Fruit fly (Drosophila melanogaster) whole organism, embryonic: ENCODE measurements around the gene CG9269.
A peak's percentile ranks its signal among the peaks of the same experiment; 100 is the strongest.

Experiments used
- Asciz ChIP-seq: fragments of 200-800 bp; sonication (Bioruptor generic); optimal IDR thresholded peaks from 2 replicates; lab custom pipeline; 2017; ENCODE audit warnings: missing biosample characterization, mild to moderate bottlenecking, missing genetic modification characterization, missing genetic modification reagents
- Atf6 ChIP-seq: fragments of 200-800 bp; sonication (Bioruptor generic); IDR thresholded peaks from 2 replicates; pipeline ENCODE4 v1.3.6; 2022; ENCODE audit warnings: missing biosample characterization, missing genetic modification characterization
- Bgb ChIP-seq: fragments of 200-800 bp; sonication (Bioruptor generic); IDR thresholded peaks from 2 replicates; pipeline ENCODE4 v1.3.6; 2022; ENCODE audit warnings: missing biosample characterization, missing genetic modification characterization; ENCODE audit not compliant: partially characterized antibody
- C15 ChIP-seq: fragments of 200-800 bp; sonication (Bioruptor generic); IDR thresholded peaks from 3 replicates; pipeline ENCODE4 v1.3.6; 2022; ENCODE audit warnings: missing biosample characterization, missing genetic modification characterization
- CG12236 ChIP-seq: fragments of 200-800 bp; sonication (Bioruptor generic); optimal IDR thresholded peaks from 2 replicates; lab custom pipeline; 2016; ENCODE audit warnings: missing biosample characterization, missing genetic modification characterization
- CG13424 ChIP-seq: fragments of 200-800 bp; sonication (Bioruptor generic); optimal IDR thresholded peaks from 2 replicates; lab custom pipeline; 2019; ENCODE audit warnings: missing biosample characterization, mild to moderate bottlenecking, missing genetic modification characterization, moderate library complexity
- CG13624 ChIP-seq: fragments of 200-800 bp; sonication (Bioruptor generic); optimal IDR thresholded peaks from 2 replicates; lab custom pipeline; 2016; ENCODE audit warnings: missing biosample characterization, missing genetic modification characterization
- CG13775 ChIP-seq: fragments of 200-800 bp; sonication (Bioruptor generic); optimal IDR thresholded peaks from 3 replicates; lab custom pipeline; 2017; ENCODE audit warnings: missing biosample characterization, mild to moderate bottlenecking, missing genetic modification characterization
- CG13894 ChIP-seq: fragments of 200-800 bp; sonication (Bioruptor generic); optimal IDR thresholded peaks from 3 replicates; lab custom pipeline; 2018; ENCODE audit warnings: missing biosample characterization, mild to moderate bottlenecking, missing genetic modification characterization, moderate library complexity
- CG14667 ChIP-seq: fragments of 200-800 bp; sonication (Bioruptor generic); IDR thresholded peaks from 2 replicates; pipeline ENCODE4 v1.3.6; 2022; ENCODE audit warnings: missing biosample characterization, missing genetic modification characterization
- CG15601 ChIP-seq: fragments of 200-800 bp; sonication (Bioruptor generic); optimal IDR thresholded peaks from 3 replicates; lab custom pipeline; 2019; ENCODE audit warnings: missing biosample characterization, mild to moderate bottlenecking, missing genetic modification characterization, moderate library complexity
- CG2889 ChIP-seq: fragments of 200-800 bp; sonication (Bioruptor generic); IDR thresholded peaks from 3 replicates; pipeline ENCODE4 v1.3.6; 2022; ENCODE audit warnings: missing biosample characterization, missing genetic modification characterization
- CG30431 ChIP-seq: fragments of 200-800 bp; sonication (Bioruptor generic); optimal IDR thresholded peaks from 2 replicates; lab custom pipeline; 2017; ENCODE audit warnings: missing biosample characterization, missing genetic modification characterization
- CG3995 ChIP-seq: fragments of 200-800 bp; sonication (Bioruptor generic); optimal IDR thresholded peaks from 3 replicates; lab custom pipeline; 2016; ENCODE audit warnings: missing biosample characterization, missing genetic modification characterization
- CG4404 ChIP-seq: fragments of 200-800 bp; sonication (Bioruptor generic); IDR thresholded peaks from 2 replicates; pipeline ENCODE4 v1.3.6; 2022; ENCODE audit warnings: missing biosample characterization, missing genetic modification characterization
- CG6272 ChIP-seq: fragments of 200-800 bp; sonication (Bioruptor generic); IDR thresholded peaks from 2 replicates; pipeline ENCODE4 v1.3.6; 2022; ENCODE audit warnings: missing biosample characterization, missing genetic modification characterization
- CG7745 ChIP-seq: fragments of 200-800 bp; sonication (Bioruptor generic); optimal IDR thresholded peaks from 2 replicates; lab custom pipeline; 2018; ENCODE audit warnings: missing biosample characterization, mild to moderate bottlenecking, missing genetic modification characterization, moderate library complexity
- Camta ChIP-seq: fragments of 200-800 bp; sonication (Bioruptor generic); optimal IDR thresholded peaks from 2 replicates; lab custom pipeline; 2016; ENCODE audit warnings: missing biosample characterization, missing genetic modification characterization
- Dbx ChIP-seq: fragments of 200-800 bp; sonication (Bioruptor generic); IDR thresholded peaks from 3 replicates; pipeline ENCODE4 v1.3.6; 2022; ENCODE audit warnings: missing biosample characterization, missing genetic modification characterization
- Deaf1 ChIP-seq: fragments of 200-800 bp; optimal IDR thresholded peaks from 3 replicates; lab custom pipeline; 2019; ENCODE audit warnings: missing biosample characterization, mild to moderate bottlenecking, missing genetic modification characterization, moderate library complexity
- GATAe ChIP-seq: fragments of 200-800 bp; sonication (Bioruptor generic); conservative IDR thresholded peaks from 2 replicates; pipeline ENCODE4 v1.3.6; 2022; ENCODE audit warnings: missing biosample characterization, missing genetic modification characterization
- HLH54F ChIP-seq: fragments of 200-800 bp; sonication (Bioruptor generic); optimal IDR thresholded peaks from 3 replicates; lab custom pipeline; 2016; ENCODE audit warnings: missing biosample characterization, missing genetic modification characterization
- MESR4 ChIP-seq: fragments of 200-800 bp; sonication (Bioruptor generic); optimal IDR thresholded peaks from 2 replicates; lab custom pipeline; 2018; ENCODE audit warnings: missing biosample characterization, mild to moderate bottlenecking, missing genetic modification characterization, moderate library complexity
- Med ChIP-seq: fragments of 200-800 bp; sonication (Bioruptor generic); peaks from one replicate; lab custom pipeline; 2016; ENCODE audit warnings: missing biosample characterization, missing genetic modification characterization, mild to moderate bottlenecking, inconsistent platforms, moderate library complexity
- NC2β ChIP-seq: fragments of 200-800 bp; sonication (Bioruptor generic); optimal IDR thresholded peaks from 2 replicates; lab custom pipeline; 2016; ENCODE audit warnings: missing biosample characterization, missing genetic modification characterization
- Nf-YA ChIP-seq: fragments of 200-800 bp; sonication (Bioruptor generic); IDR thresholded peaks from 2 replicates; pipeline ENCODE4 v1.3.6; 2022; ENCODE audit warnings: missing biosample characterization, missing genetic modification characterization
- cas ChIP-seq: fragments of 200-800 bp; sonication (Bioruptor generic); IDR thresholded peaks from 2 replicates; pipeline ENCODE4 v1.3.6; 2022; ENCODE audit warnings: missing biosample characterization, missing genetic modification characterization
- corto ChIP-seq: fragments of 200-800 bp; sonication (Bioruptor generic); optimal IDR thresholded peaks from 2 replicates; lab custom pipeline; 2016; ENCODE audit warnings: missing biosample characterization, mild to moderate bottlenecking, missing genetic modification characterization, moderate library complexity
- dati ChIP-seq: fragments of 200-800 bp; sonication (Bioruptor generic); IDR thresholded peaks from 2 replicates; pipeline ENCODE4 v1.3.6; 2022; ENCODE audit warnings: missing biosample characterization, missing genetic modification characterization
- ftz-f1 ChIP-seq: fragments of 200-800 bp; sonication (Bioruptor generic); optimal IDR thresholded peaks from 2 replicates; lab custom pipeline; 2016; ENCODE audit warnings: missing biosample characterization, missing genetic modification characterization
- kah ChIP-seq: fragments of 200-800 bp; sonication (Bioruptor generic); optimal IDR thresholded peaks from 2 replicates; lab custom pipeline; 2018; ENCODE audit warnings: missing biosample characterization, mild to moderate bottlenecking, missing genetic modification characterization
- ken ChIP-seq: fragments of 200-800 bp; sonication (Bioruptor generic); IDR thresholded peaks from 3 replicates; pipeline ENCODE4 v1.3.6; 2022; ENCODE audit warnings: missing biosample characterization, missing genetic modification characterization
- lola ChIP-seq, 3 experiments: fragments of >200 bp in 2 of 3; fragments of 200-800 bp in 1 of 3; sonication (Bioruptor generic) in 1 of 3; optimal IDR thresholded peaks; 2 replicates each; lab custom pipeline; 2017 to 2019; ENCODE audit warnings: missing biosample characterization in 3 of 3, missing genetic modification characterization in 3 of 3, mild to moderate bottlenecking in 1 of 3, moderate library complexity in 1 of 3
- nau ChIP-seq: fragments of 200-800 bp; sonication (Bioruptor generic); optimal IDR thresholded peaks from 3 replicates; lab custom pipeline; 2017; ENCODE audit warnings: missing biosample characterization, mild to moderate bottlenecking, missing genetic modification characterization, missing genetic modification reagents
- onecut ChIP-seq: fragments of 200-800 bp; sonication (Bioruptor generic); IDR thresholded peaks from 2 replicates; pipeline ENCODE4 v1.3.6; 2022; ENCODE audit warnings: missing biosample characterization, missing genetic modification characterization
- org-1 ChIP-seq: fragments of 200-800 bp; sonication (Bioruptor generic); optimal IDR thresholded peaks from 2 replicates; lab custom pipeline; 2017; ENCODE audit warnings: missing biosample characterization, missing genetic modification characterization
- psq ChIP-seq: fragments of 200-800 bp; sonication (Bioruptor generic); optimal IDR thresholded peaks from 2 replicates; lab custom pipeline; 2017; ENCODE audit warnings: missing biosample characterization, missing genetic modification characterization
- pum ChIP-seq: fragments of 200-800 bp; sonication (Bioruptor generic); optimal IDR thresholded peaks from 2 replicates; lab custom pipeline; 2016; ENCODE audit warnings: missing biosample characterization, missing genetic modification characterization
- ranshi ChIP-seq: fragments of 200-800 bp; sonication (Bioruptor generic); IDR thresholded peaks from 2 replicates; pipeline ENCODE4 v1.3.6; 2022; ENCODE audit warnings: missing biosample characterization, missing genetic modification characterization
- repo ChIP-seq: fragments of 200-800 bp; sonication (Bioruptor generic); optimal IDR thresholded peaks from 2 replicates; lab custom pipeline; 2016; ENCODE audit warnings: missing biosample characterization, missing genetic modification characterization
- salm ChIP-seq: fragments of 200-800 bp; sonication (Bioruptor generic); optimal IDR thresholded peaks from 2 replicates; lab custom pipeline; 2018; ENCODE audit warnings: missing biosample characterization, mild to moderate bottlenecking, missing genetic modification characterization
- sens ChIP-seq: fragments of 200-800 bp; sonication (Bioruptor generic); peaks from one replicate; lab custom pipeline; 2016; ENCODE audit warnings: missing biosample characterization, missing genetic modification characterization
- sisA ChIP-seq: fragments of 200-800 bp; sonication (Bioruptor generic); IDR thresholded peaks from 2 replicates; pipeline ENCODE4 v1.3.6; 2022; ENCODE audit warnings: missing biosample characterization, missing genetic modification characterization
- slp2 ChIP-seq: fragments of 200-800 bp; sonication (Bioruptor generic); optimal IDR thresholded peaks from 2 replicates; lab custom pipeline; 2016; ENCODE audit warnings: missing biosample characterization, missing genetic modification characterization
- sob ChIP-seq: fragments of 200-800 bp; sonication (Bioruptor generic); IDR thresholded peaks from 2 replicates; pipeline ENCODE4 v1.3.6; 2022; ENCODE audit warnings: missing biosample characterization, missing genetic modification characterization
- tin ChIP-seq: fragments of 200-800 bp; sonication (Bioruptor generic); optimal IDR thresholded peaks from 3 replicates; lab custom pipeline; 2016; ENCODE audit warnings: missing biosample characterization, missing genetic modification characterization
- toy ChIP-seq: fragments of 200-800 bp; sonication (Bioruptor generic); IDR thresholded peaks from 2 replicates; pipeline ENCODE4 v1.3.6; 2022; ENCODE audit warnings: missing biosample characterization, missing genetic modification characterization
- tup ChIP-seq: fragments of 200-800 bp; sonication (Bioruptor generic); optimal IDR thresholded peaks from 2 replicates; lab custom pipeline; 2016; ENCODE audit warnings: missing biosample characterization, mild to moderate bottlenecking, missing genetic modification characterization, moderate library complexity
- vvl ChIP-seq: fragments of 200-800 bp; sonication (Bioruptor generic); IDR thresholded peaks from 2 replicates; pipeline ENCODE4 v1.3.6; 2022; ENCODE audit warnings: missing biosample characterization, missing genetic modification characterization

CG9269 gene

DNA sequence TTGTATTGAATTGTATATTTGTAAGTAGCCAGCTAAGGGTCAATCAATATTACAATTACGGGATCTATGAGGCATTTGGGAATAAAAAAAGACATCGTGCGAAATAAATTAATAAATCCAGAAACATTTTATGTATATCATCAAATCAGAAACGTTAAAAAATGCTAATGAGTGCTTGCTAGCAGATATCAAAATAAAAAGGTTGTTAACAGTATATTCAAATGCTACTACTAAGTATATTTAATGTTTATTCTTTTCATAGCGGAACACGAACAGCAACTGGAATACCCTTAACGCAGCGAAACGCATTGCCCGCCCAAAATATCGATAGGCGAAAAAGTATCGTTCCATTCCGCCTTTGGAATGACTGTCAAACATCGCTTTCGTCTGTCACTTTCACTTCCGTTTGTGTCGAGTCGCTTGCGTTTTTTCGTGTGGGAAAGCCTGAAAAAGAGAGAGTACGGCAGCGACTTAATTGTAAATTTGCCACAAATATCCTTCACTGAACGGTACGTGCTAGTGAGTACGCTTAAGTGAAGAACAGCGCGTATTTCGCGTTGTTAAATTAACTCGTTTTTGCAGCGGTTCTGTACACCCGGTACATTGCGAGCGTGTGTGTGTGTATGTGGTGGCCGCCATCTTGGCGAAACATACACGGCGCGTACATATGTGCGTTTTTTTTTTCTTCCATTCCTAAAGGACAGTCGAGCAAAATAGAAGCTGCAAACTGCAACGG lies 45.4 kb downstream of the CG9269 start, which contains the start of gene B52:
B52 (plus strand) TSS at position 388 of the 736 bp plus-strand sequence.
- peak; percentile 68; the same call in 1 of the 2 replicates for TF ChIP-seq CG14667 (GFP tag; lab: Robert Waterston, UW)
- peak; percentile 8 for TF ChIP-seq tin
- TF ChIP-seq Camta (GFP tag; lab: Kevin White, UChicago), result peak; percentile 37
- TF ChIP-seq Bgb, result peak; percentile 55; the same call in 1 of the 2 replicates
- TF ChIP-seq nau, result no peak
- no peak for TF ChIP-seq pum (GFP tag; lab: Kevin White, UChicago)
- peak; percentile 1 for TF ChIP-seq repo (GFP tag; lab: Kevin White, UChicago)
- TF ChIP-seq toy (GFP tag; lab: Robert Waterston, UW), result no peak
- peak; percentile 71 for TF ChIP-seq Asciz
- peak; percentile 85 for TF ChIP-seq NC2β
- TF ChIP-seq kah, result peak; percentile 70
- TF ChIP-seq CG13894 (tag; lab: Kevin White, UChicago), result no peak
- TF ChIP-seq CG30431 (GFP tag; lab: Kevin White, UChicago), result no peak
- TF ChIP-seq MESR4 (GFP tag; lab: Kevin White, UChicago), result peak; percentile 97
- peak; percentile 44 for TF ChIP-seq org-1 (GFP tag; lab: Kevin White, UChicago)
- no peak for TF ChIP-seq CG7745 (tag; lab: Kevin White, UChicago)
- peak; percentile 11 for TF ChIP-seq salm (tag; lab: Kevin White, UChicago)
- no peak for TF ChIP-seq tup
- TF ChIP-seq CG6272 (GFP tag; lab: Robert Waterston, UW), result peak; percentile 49; the same call in 1 of the 2 replicates
- peak; percentile 49; the same call in 1 of the 2 replicates for TF ChIP-seq ranshi
- no peak for TF ChIP-seq Deaf1 (tag; lab: Kevin White, UChicago)
- peak; percentile 34 for TF ChIP-seq CG15601
- TF ChIP-seq ftz-f1, result no peak
- peak; percentile 51 for TF ChIP-seq CG3995 (GFP tag; lab: Kevin White, UChicago)
- no peak for TF ChIP-seq GATAe
- TF ChIP-seq Nf-YA (GFP tag; lab: Robert Waterston, UW), result 0 out of 2 replicates have a peak, but pooled peaks have one; percentile 35
- peak in 1 of 3 experiments; percentile 38 for TF ChIP-seq lola (GFP tag; optimal IDR thresholded peaks at IDR 0.05; lab: Kevin White, UChicago)
- TF ChIP-seq CG4404 (GFP tag; lab: Robert Waterston, UW), result 0 out of 2 replicates have a peak, but pooled peaks have one; percentile 16
- 0 out of 3 replicates have a peak, but pooled peaks have one; percentile 42 for TF ChIP-seq CG2889 (GFP tag; lab: Robert Waterston, UW)
- TF ChIP-seq HLH54F (GFP tag; lab: Kevin White, UChicago), result peak; percentile 44
- peak; percentile 17 for TF ChIP-seq CG13424
- peak; percentile 97 for TF ChIP-seq Med
- peak; percentile 87 for TF ChIP-seq sens
- peak; percentile 64 for TF ChIP-seq CG13624 (GFP tag; lab: Kevin White, UChicago)
- peak; percentile 62 for TF ChIP-seq sisA (GFP tag; lab: Robert Waterston, UW)
- TF ChIP-seq psq, result no peak
- peak; percentile 1 for TF ChIP-seq CG12236 (GFP tag; lab: Kevin White, UChicago)
- no peak for TF ChIP-seq cas (GFP tag; lab: Robert Waterston, UW)
- TF ChIP-seq Dbx, result peak; percentile 53; the same call in 2 of the 3 replicates
- peak; percentile 77 for TF ChIP-seq onecut (GFP tag; lab: Robert Waterston, UW)
- TF ChIP-seq CG13775 (GFP tag; lab: Kevin White, UChicago), result peak; percentile 66
- peak; percentile 57; the same call in 1 of the 2 replicates for TF ChIP-seq sob (GFP tag; lab: Robert Waterston, UW)
- TF ChIP-seq vvl (GFP tag; lab: Robert Waterston, UW), result peak; percentile 80
- peak; percentile 38 for TF ChIP-seq slp2 (GFP tag; lab: Kevin White, UChicago)
- peak; percentile 57 for TF ChIP-seq Atf6 (GFP tag; lab: Robert Waterston, UW)
- TF ChIP-seq ken (GFP tag; lab: Robert Waterston, UW), result peak; percentile 59; the same call in 2 of the 3 replicates
- 0 out of 3 replicates have a peak, but pooled peaks have one; percentile 49 for TF ChIP-seq C15 (GFP tag; lab: Robert Waterston, UW)
- no peak for TF ChIP-seq corto (GFP tag; lab: Kevin White, UChicago)
- 0 out of 2 replicates have a peak, but pooled peaks have one; percentile 40 for TF ChIP-seq dati
